Worm (Caenorhabditis elegans) whole organism, late embryonic: ENCODE data around the gene fat-3.
"Not testable (repeated sequence)": the region's sequence is repeated elsewhere in the genome, so short reads cannot be mapped to it uniquely, and the experiment has no call there.

Experiments used
- F13H6.1 ChIP-seq: sonication (generic microtip); optimal IDR thresholded peaks from 2 replicates; lab custom pipeline; 2016; ENCODE audit warnings: missing genetic modification characterization, missing compliant biosample characterization
- K09A11.1 ChIP-seq: sonication (generic microtip); optimal IDR thresholded peaks from 2 replicates; lab custom pipeline; 2017; ENCODE audit warnings: antibody characterized with exemption, mild to moderate bottlenecking, missing genetic modification characterization, missing compliant biosample characterization; ENCODE audit not compliant: insufficient read depth
- T23F11.4 ChIP-seq: fragments of 200-800 bp; sonication (Bioruptor generic); optimal IDR thresholded peaks from 2 replicates; lab custom pipeline; 2018; ENCODE audit warnings: mild to moderate bottlenecking, missing genetic modification characterization, missing compliant biosample characterization
- Y22D7AL.16 ChIP-seq: sonication (generic microtip); optimal IDR thresholded peaks from 2 replicates; lab custom pipeline; 2016; ENCODE audit warnings: missing genetic modification characterization, missing compliant biosample characterization
- ahr-1 ChIP-seq: sonication (generic microtip); optimal IDR thresholded peaks from 2 replicates; lab custom pipeline; 2016; ENCODE audit warnings: missing genetic modification characterization, missing compliant biosample characterization
- ceh-14 ChIP-seq: sonication (generic microtip); optimal IDR thresholded peaks from 2 replicates; lab custom pipeline; 2016; ENCODE audit warnings: missing genotype, missing genetic modification characterization, missing compliant biosample characterization
- ceh-18 ChIP-seq: sonication (generic microtip); optimal IDR thresholded peaks from 2 replicates; lab custom pipeline; 2016; ENCODE audit warnings: missing genetic modification characterization, missing compliant biosample characterization
- ceh-30 ChIP-seq: fragments of 150-350 bp; optimal IDR thresholded peaks from 2 replicates; lab custom pipeline; 2014; ENCODE audit warnings: missing biosample characterization, missing genetic modification characterization
- ceh-31 ChIP-seq: sonication (generic microtip); optimal IDR thresholded peaks from 2 replicates; lab custom pipeline; 2016; ENCODE audit warnings: missing genetic modification characterization, missing compliant biosample characterization
- ceh-45 ChIP-seq: fragments of 200-800 bp; sonication (Bioruptor generic); IDR thresholded peaks from 2 replicates; pipeline ENCODE4 v1.3.6; 2022; ENCODE audit warnings: missing genetic modification reagents, missing genetic modification characterization, missing compliant biosample characterization
- ceh-6 ChIP-seq: fragments of 200-800 bp; sonication (Bioruptor generic); optimal IDR thresholded peaks from 2 replicates; lab custom pipeline; 2018; ENCODE audit warnings: mild to moderate bottlenecking, missing genetic modification characterization, missing compliant biosample characterization
- che-1 ChIP-seq: sonication (generic microtip); optimal IDR thresholded peaks from 2 replicates; lab custom pipeline; 2016; ENCODE audit warnings: mild to moderate bottlenecking, missing genetic modification characterization, missing compliant biosample characterization
- dmd-4 ChIP-seq: sonication (generic microtip); optimal IDR thresholded peaks from 2 replicates; lab custom pipeline; 2016; ENCODE audit warnings: borderline replicate concordance, missing genetic modification characterization, missing compliant biosample characterization
- dve-1 ChIP-seq: sonication (generic microtip); optimal IDR thresholded peaks from 2 replicates; lab custom pipeline; 2017; ENCODE audit warnings: antibody characterized with exemption, mild to moderate bottlenecking, missing genetic modification characterization, missing compliant biosample characterization
- elt-2 ChIP-seq: sonication (generic microtip); optimal IDR thresholded peaks from 2 replicates; lab custom pipeline; 2016; ENCODE audit warnings: missing genetic modification reagents, missing genetic modification characterization, missing compliant biosample characterization
- elt-4 ChIP-seq: sonication (generic microtip); optimal IDR thresholded peaks from 2 replicates; lab custom pipeline; 2016; ENCODE audit warnings: missing genetic modification characterization, missing compliant biosample characterization
- ets-4 ChIP-seq: sonication (generic microtip); optimal IDR thresholded peaks from 2 replicates; lab custom pipeline; 2016; ENCODE audit warnings: missing genetic modification characterization, missing compliant biosample characterization
- fax-1 ChIP-seq: sonication (generic microtip); optimal IDR thresholded peaks from 2 replicates; lab custom pipeline; 2016; ENCODE audit warnings: missing genotype, missing genetic modification characterization, missing compliant biosample characterization
- hlh-13 ChIP-seq: fragments of 200-800 bp; sonication (Bioruptor generic); optimal IDR thresholded peaks from 2 replicates; lab custom pipeline; 2018; ENCODE audit warnings: mild to moderate bottlenecking, missing genetic modification characterization, missing compliant biosample characterization
- hlh-15 ChIP-seq: sonication (generic microtip); optimal IDR thresholded peaks from 2 replicates; lab custom pipeline; 2016; ENCODE audit warnings: missing genetic modification characterization, missing compliant biosample characterization
- hlh-30 ChIP-seq: sonication (generic microtip); optimal IDR thresholded peaks from 2 replicates; lab custom pipeline; 2017; ENCODE audit warnings: antibody characterized with exemption, missing genetic modification characterization, missing compliant biosample characterization; ENCODE audit not compliant: insufficient read depth
- hlh-6 ChIP-seq: sonication (generic microtip); optimal IDR thresholded peaks from 2 replicates; lab custom pipeline; 2016; ENCODE audit warnings: missing genotype, missing genetic modification characterization, missing compliant biosample characterization
- lim-6 ChIP-seq: sonication (generic microtip); optimal IDR thresholded peaks from 2 replicates; lab custom pipeline; 2016; ENCODE audit warnings: missing genetic modification characterization, missing compliant biosample characterization
- lin-11 ChIP-seq: fragments of 200-800 bp; sonication (Bioruptor generic); optimal IDR thresholded peaks from 2 replicates; lab custom pipeline; 2018; ENCODE audit warnings: mild to moderate bottlenecking, missing genetic modification characterization, missing compliant biosample characterization
- madf-2 ChIP-seq: sonication (generic microtip); optimal IDR thresholded peaks from 2 replicates; lab custom pipeline; 2017; ENCODE audit warnings: missing genetic modification characterization, missing compliant biosample characterization
- nhr-11 ChIP-seq: fragments of 150-350 bp; optimal IDR thresholded peaks from 2 replicates; lab custom pipeline; 2014; ENCODE audit warnings: missing biosample characterization, missing genetic modification characterization
- pros-1 ChIP-seq: fragments of 150-350 bp; optimal IDR thresholded peaks from 2 replicates; lab custom pipeline; 2014; ENCODE audit warnings: missing biosample characterization, missing genetic modification reagents, missing genetic modification characterization
- sox-2 ChIP-seq: fragments of 200-800 bp; sonication (Bioruptor generic); IDR thresholded peaks from 2 replicates; pipeline ENCODE4 v1.3.6; 2022; ENCODE audit warnings: missing genetic modification reagents, missing genetic modification characterization, missing compliant biosample characterization
- tbx-7 ChIP-seq: sonication (generic microtip); optimal IDR thresholded peaks from 2 replicates; lab custom pipeline; 2016; ENCODE audit warnings: missing genotype, missing genetic modification characterization, missing compliant biosample characterization
- ttx-3 ChIP-seq: sonication (generic microtip); optimal IDR thresholded peaks from 2 replicates; lab custom pipeline; 2016; ENCODE audit warnings: missing genetic modification reagents, missing genetic modification characterization, missing compliant biosample characterization
- unc-3 ChIP-seq, 2 experiments: fragments of 200-800 bp in 1 of 2; sonication (Bioruptor generic) in 1 of 2; sonication (generic microtip) in 1 of 2; conservative IDR thresholded peaks in 1 of 2; optimal IDR thresholded peaks in 1 of 2; 2 replicates each; pipeline versions ENCODE4 v1.3.6 to Lab custom; 2016 to 2022; ENCODE audit warnings: missing compliant biosample characterization in 2 of 2, missing genetic modification characterization in 2 of 2, missing genetic modification reagents in 1 of 2
- unc-86 ChIP-seq: sonication (generic microtip); optimal IDR thresholded peaks from 2 replicates; lab custom pipeline; 2016; ENCODE audit warnings: missing genetic modification characterization, missing compliant biosample characterization
- ztf-16 ChIP-seq: sonication (generic microtip); optimal IDR thresholded peaks from 2 replicates; lab custom pipeline; 2017; ENCODE audit warnings: missing genetic modification characterization, missing compliant biosample characterization

Gene fat-3

ce11 chrIV:9761751-9762150, 41.1 kb upstream of the fat-3 start:
- TF ChIP-seq madf-2 (tag; lab: Kevin White, UChicago) (no peak), sox-2 (GFP tag; lab: Robert Waterston, UW) (no peak), lim-6 (tag; lab: Kevin White, UChicago) (no peak), nhr-11 (no peak), lin-11 (tag; lab: Kevin White, UChicago) (no peak), hlh-6 (tag; lab: Kevin White, UChicago) (no peak), dve-1 (tag; lab: Kevin White, UChicago) (no peak), hlh-30 (tag; lab: Kevin White, UChicago) (no peak), ets-4 (tag; lab: Kevin White, UChicago) (no peak), Y22D7AL.16 (tag; lab: Kevin White, UChicago) (no peak)

- no peak for TF ChIP-seq unc-86
- TF ChIP-seq ceh-45 (GFP tag; lab: Robert Waterston, UW), result no peak
- TF ChIP-seq elt-2 (tag; lab: Kevin White, UChicago), result no peak
- no peak for TF ChIP-seq ceh-14 (tag; lab: Kevin White, UChicago)
- TF ChIP-seq Y22D7AL.16 (tag; lab: Kevin White, UChicago), result no peak
- TF ChIP-seq fax-1, result no peak
- no peak for TF ChIP-seq ets-4 (tag; lab: Kevin White, UChicago)
- TF ChIP-seq ceh-6 (GFP tag; lab: Kevin White, UChicago), result no peak
- no peak for TF ChIP-seq elt-4 (tag; lab: Kevin White, UChicago)
- no peak for TF ChIP-seq nhr-11
- TF ChIP-seq ceh-18, result no peak
- TF ChIP-seq hlh-13, result no peak
- no peak for TF ChIP-seq ceh-31 (tag; lab: Kevin White, UChicago)
- no peak for TF ChIP-seq F13H6.1
- no peak for TF ChIP-seq ttx-3 (tag; lab: Kevin White, UChicago)
- no peak for TF ChIP-seq che-1 (tag; lab: Kevin White, UChicago)
- TF ChIP-seq hlh-15 (tag; lab: Kevin White, UChicago), result no peak
Observed at ce11 chrIV:9762667-9763173, 40.1 kb upstream of the fat-3 start.

- no peak for TF ChIP-seq tbx-7 (tag; lab: Kevin White, UChicago)
- TF ChIP-seq pros-1, result no peak
- no peak for TF ChIP-seq ahr-1
- TF ChIP-seq dmd-4 (tag; lab: Kevin White, UChicago), result no peak
Observed at ce11 chrIV:9766250-9766649, 36.6 kb upstream of the fat-3 start, which contains the start of gene ssp-36. TSS of gene ssp-36 (minus strand) at chrIV:9766350.

- not testable (repeated sequence) for TF ChIP-seq elt-4, ceh-30, K09A11.1 (tag; lab: Kevin White, UChicago)
Observed at ce11 chrIV:9767054-9767453, 35.8 kb upstream of the fat-3 start, which contains the start of gene msp-79. TSS of gene msp-79 (minus strand) at chrIV:9767154.

ce11 chrIV:9769746-9770145, 33.1 kb upstream of the fat-3 start, which contains the start of gene msp-78:
TSS of gene msp-78 (plus strand) at chrIV:9770046.
- TF ChIP-seq T23F11.4; unc-3 (GFP tag; conservative IDR thresholded peaks at IDR 0.05; lab: Robert Waterston, UW); unc-3 (tag; optimal IDR thresholded peaks at IDR 0.05; lab: Kevin White, UChicago); ztf-16 (tag; lab: Kevin White, UChicago): not testable (repeated sequence)
